Worm (Caenorhabditis elegans) whole organism, early embryonic: Measurements from ENCODE around the gene cec-1.

ENCODE experiments used
- B0310.2 ChIP-seq: sonication (generic microtip); optimal IDR thresholded peaks from 2 replicates; lab custom pipeline; 2016; ENCODE audit warnings: mild to moderate bottlenecking, missing genetic modification characterization, missing compliant biosample characterization
- F13C5.2 ChIP-seq: sonication (generic microtip); optimal IDR thresholded peaks from 2 replicates; lab custom pipeline; 2017; ENCODE audit warnings: mild to moderate bottlenecking, missing genetic modification characterization, inconsistent platforms, missing compliant biosample characterization
- aly-1 ChIP-seq: sonication (generic microtip); optimal IDR thresholded peaks from 2 replicates; lab custom pipeline; 2016; ENCODE audit warnings: missing genetic modification characterization, missing compliant biosample characterization
- ama-1 ChIP-seq: fragments of 150-350 bp; optimal IDR thresholded peaks from 2 replicates; lab custom pipeline; 2014
- ceh-13 ChIP-seq: fragments of 200-800 bp; sonication (Bioruptor generic); optimal IDR thresholded peaks from 2 replicates; lab custom pipeline; 2018; ENCODE audit warnings: mild to moderate bottlenecking, missing genetic modification characterization, missing compliant biosample characterization
- ceh-36 ChIP-seq: sonication (generic microtip); optimal IDR thresholded peaks from 2 replicates; lab custom pipeline; 2016; ENCODE audit warnings: missing genetic modification characterization, inconsistent platforms, missing compliant biosample characterization
- ets-7 ChIP-seq: sonication (generic microtip); optimal IDR thresholded peaks from 2 replicates; lab custom pipeline; 2016; ENCODE audit warnings: missing genotype, missing genetic modification characterization, missing compliant biosample characterization
- hmbx-1 ChIP-seq: sonication (generic microtip); optimal IDR thresholded peaks from 2 replicates; lab custom pipeline; 2016; ENCODE audit warnings: mild to moderate bottlenecking, missing genetic modification characterization, missing compliant biosample characterization
- pes-1 ChIP-seq: fragments of 200-800 bp; sonication (Bioruptor generic); IDR thresholded peaks from 2 replicates; pipeline ENCODE4 v1.3.6; 2022; ENCODE audit warnings: missing genetic modification reagents, missing genetic modification characterization, missing compliant biosample characterization
- sea-1 ChIP-seq: fragments of 200-800 bp; sonication (Bioruptor generic); conservative IDR thresholded peaks from 2 replicates; pipeline ENCODE4 v1.3.6; 2022; ENCODE audit warnings: missing genetic modification characterization, missing compliant biosample characterization
- tbx-11 ChIP-seq: fragments of 200-800 bp; sonication (Bioruptor generic); IDR thresholded peaks from 2 replicates; pipeline ENCODE4 v1.3.6; 2022; ENCODE audit warnings: missing genetic modification characterization, missing compliant biosample characterization
- tra-4 ChIP-seq: sonication (generic microtip); optimal IDR thresholded peaks from 2 replicates; lab custom pipeline; 2017; ENCODE audit warnings: missing genetic modification characterization, missing compliant biosample characterization

DNA sequence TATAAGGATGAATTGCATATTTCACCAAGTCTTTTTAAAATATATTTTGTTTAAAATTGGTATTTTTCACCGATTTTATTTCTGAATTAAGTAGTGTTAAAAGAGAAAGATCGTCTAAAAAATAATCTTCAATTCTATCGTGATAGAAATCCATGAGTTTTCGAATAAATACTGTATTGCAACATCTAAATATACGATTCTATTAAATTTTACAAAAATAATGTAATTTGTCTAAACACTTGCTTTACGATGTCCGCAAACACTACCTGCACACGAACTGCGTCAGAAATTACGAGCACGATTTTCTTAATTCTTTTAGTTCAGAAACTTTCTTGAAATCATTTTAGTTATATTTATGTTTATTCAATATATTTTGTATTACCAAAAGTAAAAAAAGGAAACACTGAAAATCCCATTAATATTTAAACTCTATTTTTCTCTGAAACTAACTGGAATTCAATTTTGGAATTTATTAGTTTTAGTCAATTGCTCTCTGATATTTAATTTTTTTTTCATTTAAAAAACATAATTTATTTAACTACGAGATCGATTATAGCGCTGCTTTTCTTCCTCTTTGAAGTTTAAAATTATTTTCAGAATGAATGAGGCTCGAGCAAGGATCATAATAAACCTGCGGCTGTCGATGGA, 23.2 kb downstream of the cec-1 start, which contains the start of gene mrpl-32:
- TF ChIP-seq ceh-36: no peak
- no peak for TF ChIP-seq ama-1 (lab: Kevin White, UChicago)
- TF ChIP-seq B0310.2 (tag; lab: Kevin White, UChicago): no peak
- TF ChIP-seq F13C5.2: no peak
- TF ChIP-seq ets-7 (tag; lab: Kevin White, UChicago): no peak
- no peak for TF ChIP-seq hmbx-1 (tag; lab: Kevin White, UChicago)
- no peak for TF ChIP-seq tra-4 (tag; lab: Kevin White, UChicago)
- no peak for TF ChIP-seq pes-1
- TF ChIP-seq tbx-11 (GFP tag; lab: Robert Waterston, UW): no peak
- TF ChIP-seq sea-1: no peak
- no peak for TF ChIP-seq ceh-13 (GFP tag; lab: Kevin White, UChicago)
- no peak for TF ChIP-seq aly-1 (tag; lab: Kevin White, UChicago)
